Fruit fly (Drosophila melanogaster): Measurements from ENCODE around the gene CG12206.
A peak's percentile ranks its signal among the peaks of the same experiment; 100 is the strongest.

- TF ChIP-seq jim (GFP tag; optimal IDR thresholded peaks at IDR 0.05) (no peak), dmrt93B (GFP tag; optimal IDR thresholded peaks at IDR 0.05) (peak; percentile 94)
Measured at dm6 chrX:3433646-3434097, 40.7 kb downstream of the CG12206 start.
